Worm (Caenorhabditis elegans): ENCODE measurements around the gene wdr-5.1.

wdr-5.1 gene

ce11 chrIII:3698366-3698765 is 6.7 kb upstream of the wdr-5.1 start:
- TF ChIP-seq aly-1 (tag; optimal IDR thresholded peaks at IDR 0.05) (no peak), ets-7 (tag; optimal IDR thresholded peaks at IDR 0.05) (no peak), hnd-1 (tag; optimal IDR thresholded peaks at IDR 0.05) (no peak), tbx-11 (GFP tag; IDR thresholded peaks at IDR 0.05) (no peak), flt-1 (GFP tag; IDR thresholded peaks at IDR 0.05) (no peak), pes-1 (GFP tag; IDR thresholded peaks at IDR 0.05) (no peak), hmbx-1 (tag; optimal IDR thresholded peaks at IDR 0.05) (no peak), sea-1 (GFP tag; conservative IDR thresholded peaks at IDR 0.05) (no peak), F13C5.2 (tag; optimal IDR thresholded peaks at IDR 0.05) (no peak), tra-4 (tag; optimal IDR thresholded peaks at IDR 0.05) (no peak), B0310.2 (tag; optimal IDR thresholded peaks at IDR 0.05) (no peak), scrt-1 (GFP tag; IDR thresholded peaks at IDR 0.05) (no peak), tbx-37 (GFP tag; conservative IDR thresholded peaks at IDR 0.05) (no peak), ceh-13 (GFP tag; optimal IDR thresholded peaks at IDR 0.05) (no peak), ceh-36 (tag; optimal IDR thresholded peaks at IDR 0.05) (no peak), hmg-4 (GFP tag; optimal IDR thresholded peaks at IDR 0.05) (no peak)

ce11 chrIII:3699275-3699674 is 5.8 kb upstream of the wdr-5.1 start, which contains the start of gene cyn-9:
TSS of gene cyn-9 (minus strand) at chrIII:3699640.
- no peak for TF ChIP-seq hmg-4 (GFP tag; optimal IDR thresholded peaks at IDR 0.05)
- TF ChIP-seq ceh-13 (GFP tag; optimal IDR thresholded peaks at IDR 0.05): no peak
- no peak for TF ChIP-seq tra-4 (tag; optimal IDR thresholded peaks at IDR 0.05)
- TF ChIP-seq hmbx-1 (tag; optimal IDR thresholded peaks at IDR 0.05): no peak
- TF ChIP-seq flt-1 (GFP tag; IDR thresholded peaks at IDR 0.05): no peak
- TF ChIP-seq sea-1 (GFP tag; conservative IDR thresholded peaks at IDR 0.05): no peak
- no peak for TF ChIP-seq tbx-11 (GFP tag; IDR thresholded peaks at IDR 0.05)
- TF ChIP-seq tbx-37 (GFP tag; conservative IDR thresholded peaks at IDR 0.05): no peak
- no peak for TF ChIP-seq F13C5.2 (tag; optimal IDR thresholded peaks at IDR 0.05)
- no peak for TF ChIP-seq hnd-1 (tag; optimal IDR thresholded peaks at IDR 0.05)
- no peak for TF ChIP-seq B0310.2 (tag; optimal IDR thresholded peaks at IDR 0.05)
- no peak for TF ChIP-seq ama-1 (optimal IDR thresholded peaks at IDR 0.05)
- TF ChIP-seq ets-7 (tag; optimal IDR thresholded peaks at IDR 0.05): no peak

ce11 chrIII:3701411-3702310 is 3.4 kb upstream of the wdr-5.1 start, which contains the start of the genes pdi-1 and C14B1.2:
TSS of gene pdi-1 (minus strand) at chrIII:3701461.
TSS of gene C14B1.2 (plus strand) at chrIII:3702260.
- TF ChIP-seq pes-1 (GFP tag; IDR thresholded peaks at IDR 0.05) (no peak), tbx-37 (GFP tag; conservative IDR thresholded peaks at IDR 0.05) (no peak), ama-1 (optimal IDR thresholded peaks at IDR 0.05) (no peak), hmg-4 (GFP tag; optimal IDR thresholded peaks at IDR 0.05) (peak; percentile 52)

ce11 chrIII:3703397-3703796 is 1.7 kb upstream of the wdr-5.1 start, which contains the start of gene C14B1.3:
TSS of gene C14B1.3 (plus strand) at chrIII:3703564.
- TF ChIP-seq ets-7 (tag; optimal IDR thresholded peaks at IDR 0.05) (no peak), B0310.2 (tag; optimal IDR thresholded peaks at IDR 0.05) (no peak), pes-1 (GFP tag; IDR thresholded peaks at IDR 0.05) (no peak), ceh-13 (GFP tag; optimal IDR thresholded peaks at IDR 0.05) (no peak), hmbx-1 (tag; optimal IDR thresholded peaks at IDR 0.05) (no peak), tbx-11 (GFP tag; IDR thresholded peaks at IDR 0.05) (no peak), ceh-36 (tag; optimal IDR thresholded peaks at IDR 0.05) (no peak), hmg-4 (GFP tag; optimal IDR thresholded peaks at IDR 0.05) (no peak), scrt-1 (GFP tag; IDR thresholded peaks at IDR 0.05) (no peak), tra-4 (tag; optimal IDR thresholded peaks at IDR 0.05) (no peak), ama-1 (optimal IDR thresholded peaks at IDR 0.05) (no peak), sea-1 (GFP tag; conservative IDR thresholded peaks at IDR 0.05) (no peak), flt-1 (GFP tag; IDR thresholded peaks at IDR 0.05) (no peak)

ce11 chrIII:3706586-3706985 is 1.5 kb downstream of the wdr-5.1 start, which contains the start of gene dph-1:
TSS of gene dph-1 (plus strand) at chrIII:3706886.
- TF ChIP-seq F13C5.2 (tag; optimal IDR thresholded peaks at IDR 0.05) (no peak), tbx-11 (GFP tag; IDR thresholded peaks at IDR 0.05) (no peak), B0310.2 (tag; optimal IDR thresholded peaks at IDR 0.05) (no peak), hmg-4 (GFP tag; optimal IDR thresholded peaks at IDR 0.05) (no peak), hnd-1 (tag; optimal IDR thresholded peaks at IDR 0.05) (no peak), sea-1 (GFP tag; conservative IDR thresholded peaks at IDR 0.05) (no peak), tra-4 (tag; optimal IDR thresholded peaks at IDR 0.05) (no peak), ceh-36 (tag; optimal IDR thresholded peaks at IDR 0.05) (no peak), ceh-13 (GFP tag; optimal IDR thresholded peaks at IDR 0.05) (no peak), pes-1 (GFP tag; IDR thresholded peaks at IDR 0.05) (no peak), tbx-37 (GFP tag; conservative IDR thresholded peaks at IDR 0.05) (no peak), ama-1 (optimal IDR thresholded peaks at IDR 0.05) (no peak), ets-7 (tag; optimal IDR thresholded peaks at IDR 0.05) (no peak), flt-1 (GFP tag; IDR thresholded peaks at IDR 0.05) (no peak), aly-1 (tag; optimal IDR thresholded peaks at IDR 0.05) (no peak), hmbx-1 (tag; optimal IDR thresholded peaks at IDR 0.05) (no peak), scrt-1 (GFP tag; IDR thresholded peaks at IDR 0.05) (no peak)

ce11 chrIII:3709030-3709429 is 3.9 kb downstream of the wdr-5.1 start, which contains the start of gene alkb-8:
TSS of gene alkb-8 (plus strand) at chrIII:3709330.
- no peak for TF ChIP-seq ets-7 (tag; optimal IDR thresholded peaks at IDR 0.05)

- TF ChIP-seq hmbx-1 (tag; optimal IDR thresholded peaks at IDR 0.05) (no peak), B0310.2 (tag; optimal IDR thresholded peaks at IDR 0.05) (no peak)
Measured at ce11 chrIII:3713163-3713562, 8.1 kb downstream of the wdr-5.1 start, which contains the start of gene nrde-1. TSS of gene nrde-1 (plus strand) at chrIII:3713463.
